Fruit fly (Drosophila melanogaster) whole organism, embryonic: ENCODE data around the gene CG7497.

ENCODE experiments used
- Atf3 ChIP-seq: fragments of 200-800 bp; sonication (Bioruptor generic); optimal IDR thresholded peaks from 3 replicates; lab custom pipeline; 2016; ENCODE audit warnings: missing biosample characterization, missing genetic modification characterization
- CG1024 ChIP-seq: fragments of 200-800 bp; sonication (Bioruptor generic); IDR thresholded peaks from 2 replicates; pipeline ENCODE4 v1.3.6; 2022; ENCODE audit warnings: missing biosample characterization, missing genetic modification characterization
- CG10366 ChIP-seq: fragments of 200-800 bp; sonication (Bioruptor generic); IDR thresholded peaks from 2 replicates; pipeline ENCODE4 v1.3.6; 2022; ENCODE audit warnings: missing biosample characterization, missing genetic modification characterization
- CG11093 ChIP-seq: fragments of 200-800 bp; sonication (Bioruptor generic); IDR thresholded peaks from 3 replicates; pipeline ENCODE4 v1.3.6; 2022; ENCODE audit warnings: missing biosample characterization, missing genetic modification characterization
- CG13296 ChIP-seq: fragments of 200-800 bp; sonication (Bioruptor generic); optimal IDR thresholded peaks from 3 replicates; lab custom pipeline; 2018; ENCODE audit warnings: missing biosample characterization, mild to moderate bottlenecking, missing genetic modification characterization
- CG14710 ChIP-seq: fragments of 200-800 bp; sonication (Bioruptor generic); optimal IDR thresholded peaks from 3 replicates; lab custom pipeline; 2019; ENCODE audit warnings: missing biosample characterization, mild to moderate bottlenecking, missing genetic modification characterization, moderate library complexity
- CG15011 ChIP-seq: fragments of 200-800 bp; sonication (Bioruptor generic); optimal IDR thresholded peaks from 3 replicates; lab custom pipeline; 2018; ENCODE audit warnings: missing biosample characterization, mild to moderate bottlenecking, missing genetic modification characterization
- CG17186 ChIP-seq: fragments of 200-800 bp; sonication (Bioruptor generic); optimal IDR thresholded peaks from 3 replicates; lab custom pipeline; 2017; ENCODE audit warnings: missing biosample characterization, missing genetic modification reagents, missing genetic modification characterization
- CG17568 ChIP-seq: fragments of 200-800 bp; sonication (Bioruptor generic); optimal IDR thresholded peaks from 2 replicates; lab custom pipeline; 2018; ENCODE audit warnings: missing biosample characterization, mild to moderate bottlenecking, missing genetic modification characterization, moderate library complexity
- CG4282 ChIP-seq: fragments of 200-800 bp; sonication (Bioruptor generic); optimal IDR thresholded peaks from 2 replicates; lab custom pipeline; 2016; ENCODE audit warnings: missing biosample characterization, missing genetic modification characterization
- CG43689 ChIP-seq: fragments of 200-800 bp; sonication (Bioruptor generic); IDR thresholded peaks from 2 replicates; pipeline ENCODE4 v1.3.6; 2022; ENCODE audit warnings: missing biosample characterization, missing genetic modification characterization
- CG4424 ChIP-seq: fragments of 200-800 bp; sonication (Bioruptor generic); optimal IDR thresholded peaks from 3 replicates; lab custom pipeline; 2016; ENCODE audit warnings: missing biosample characterization, missing genetic modification characterization
- CG6689 ChIP-seq: fragments of 200-800 bp; sonication (Bioruptor generic); IDR thresholded peaks from 2 replicates; pipeline ENCODE4 v1.3.6; 2022; ENCODE audit warnings: missing biosample characterization, missing genetic modification characterization
- CG7556 ChIP-seq: fragments of 200-800 bp; sonication (Bioruptor generic); optimal IDR thresholded peaks from 2 replicates; lab custom pipeline; 2017; ENCODE audit warnings: missing biosample characterization, mild to moderate bottlenecking, missing genetic modification characterization
- CG7928 ChIP-seq: fragments of 200-800 bp; sonication (Bioruptor generic); optimal IDR thresholded peaks from 2 replicates; lab custom pipeline; 2017; ENCODE audit warnings: missing biosample characterization, mild to moderate bottlenecking, missing genetic modification characterization
- CG8089 ChIP-seq: fragments of 200-800 bp; sonication (Bioruptor generic); optimal IDR thresholded peaks from 3 replicates; lab custom pipeline; 2016; ENCODE audit warnings: missing biosample characterization, missing genetic modification characterization
- CG9817 ChIP-seq: fragments of 200-800 bp; sonication (Bioruptor generic); optimal IDR thresholded peaks from 2 replicates; lab custom pipeline; 2018; ENCODE audit warnings: missing biosample characterization, mild to moderate bottlenecking, missing genetic modification characterization, moderate library complexity
- D19A ChIP-seq: fragments of 200-800 bp; optimal IDR thresholded peaks from 3 replicates; lab custom pipeline; 2019; ENCODE audit warnings: missing biosample characterization, mild to moderate bottlenecking, missing genetic modification characterization, moderate library complexity
- Dfd ChIP-seq, 2 experiments: fragments of >200 bp; optimal IDR thresholded peaks; 2 replicates each; lab custom pipeline; 2017; ENCODE audit warnings: missing biosample characterization in 2 of 2, missing genetic modification characterization in 2 of 2
- E2f1 ChIP-seq: fragments of 200-800 bp; sonication (Bioruptor generic); IDR thresholded peaks from 2 replicates; pipeline ENCODE4 v1.3.6; 2022; ENCODE audit warnings: missing biosample characterization, missing genetic modification characterization
- Elba2 ChIP-seq: fragments of 200-800 bp; sonication (Bioruptor generic); optimal IDR thresholded peaks from 3 replicates; lab custom pipeline; 2016; ENCODE audit warnings: missing biosample characterization, missing genetic modification characterization
- HLH3B ChIP-seq: fragments of 200-800 bp; sonication (Bioruptor generic); IDR thresholded peaks from 2 replicates; pipeline ENCODE4 v1.3.6; 2022; ENCODE audit warnings: missing biosample characterization, missing genetic modification characterization
- Hr78 ChIP-seq, 2 experiments: fragments of 200-800 bp in 1 of 2; fragments of >200 bp in 1 of 2; sonication (Bioruptor generic) in 1 of 2; optimal IDR thresholded peaks; 2 replicates each; lab custom pipeline; 2017 to 2019; ENCODE audit warnings: missing biosample characterization in 2 of 2, missing genetic modification characterization in 2 of 2, mild to moderate bottlenecking in 1 of 2, moderate library complexity in 1 of 2
- MBD-R2 ChIP-seq: fragments of 200-800 bp; sonication (Bioruptor generic); IDR thresholded peaks from 2 replicates; pipeline ENCODE4 v1.3.6; 2022; ENCODE audit warnings: missing biosample characterization, missing genetic modification characterization
- Mrtf ChIP-seq: fragments of 200-800 bp; sonication (Bioruptor generic); IDR thresholded peaks from 3 replicates; pipeline ENCODE4 v1.3.6; 2022; ENCODE audit warnings: missing biosample characterization, missing genetic modification characterization
- NC2α ChIP-seq: fragments of 200-800 bp; sonication (Bioruptor generic); optimal IDR thresholded peaks from 2 replicates; lab custom pipeline; 2016; ENCODE audit warnings: missing biosample characterization, missing genetic modification characterization
- NFAT ChIP-seq: fragments of 200-800 bp; sonication (Bioruptor generic); IDR thresholded peaks from 2 replicates; pipeline ENCODE4 v1.3.6; 2022; ENCODE audit warnings: missing biosample characterization, missing genetic modification characterization
- NK7.1 ChIP-seq: fragments of 200-800 bp; sonication (Bioruptor generic); optimal IDR thresholded peaks from 3 replicates; lab custom pipeline; 2016; ENCODE audit warnings: missing biosample characterization, missing genetic modification characterization
- Neu2 ChIP-seq: fragments of 200-800 bp; sonication (Bioruptor generic); optimal IDR thresholded peaks from 3 replicates; lab custom pipeline; 2016; ENCODE audit warnings: missing biosample characterization, missing genetic modification characterization, borderline replicate concordance
- Pdp1 ChIP-seq, 2 experiments: fragments of 200-800 bp; sonication (Bioruptor generic); optimal IDR thresholded peaks; 3 replicates each; lab custom pipeline; 2016; ENCODE audit warnings: missing biosample characterization in 2 of 2, missing genetic modification characterization in 2 of 2, mild to moderate bottlenecking in 1 of 2, moderate library complexity in 1 of 2
- Rx ChIP-seq: fragments of 200-800 bp; sonication (Bioruptor generic); IDR thresholded peaks from 2 replicates; pipeline ENCODE4 v1.3.6; 2022; ENCODE audit warnings: missing biosample characterization, missing genetic modification characterization
- Sry-δ ChIP-seq: fragments of 200-800 bp; sonication (Bioruptor generic); optimal IDR thresholded peaks from 2 replicates; lab custom pipeline; 2016; ENCODE audit warnings: missing biosample characterization, missing genetic modification characterization
- YL-1 ChIP-seq: fragments of 200-800 bp; sonication (Bioruptor generic); optimal IDR thresholded peaks from 3 replicates; lab custom pipeline; 2017; ENCODE audit warnings: missing biosample characterization, mild to moderate bottlenecking, missing genetic modification characterization
- ab ChIP-seq: fragments of 200-800 bp; sonication (Bioruptor generic); optimal IDR thresholded peaks from 2 replicates; lab custom pipeline; 2016; ENCODE audit warnings: missing biosample characterization, missing genetic modification characterization
- amos ChIP-seq: fragments of 200-800 bp; sonication (Bioruptor generic); IDR thresholded peaks from 2 replicates; pipeline ENCODE4 v1.3.6; 2022; ENCODE audit warnings: missing biosample characterization, missing genetic modification characterization; ENCODE audit not compliant: partially characterized antibody
- bab2 ChIP-seq: fragments of 200-800 bp; sonication (Bioruptor generic); optimal IDR thresholded peaks from 2 replicates; lab custom pipeline; 2016; ENCODE audit warnings: missing biosample characterization, missing genetic modification characterization
- cg ChIP-seq: fragments of 200-800 bp; sonication (Bioruptor generic); optimal IDR thresholded peaks from 3 replicates; lab custom pipeline; 2019; ENCODE audit warnings: missing biosample characterization, mild to moderate bottlenecking, missing genetic modification characterization, moderate library complexity
- chn ChIP-seq: fragments of 200-800 bp; sonication (Bioruptor generic); optimal IDR thresholded peaks from 2 replicates; lab custom pipeline; 2016; ENCODE audit warnings: missing biosample characterization, missing genetic modification characterization
- dmrt11E ChIP-seq: fragments of 200-800 bp; sonication (Bioruptor generic); optimal IDR thresholded peaks from 3 replicates; lab custom pipeline; 2018; ENCODE audit warnings: missing biosample characterization, mild to moderate bottlenecking, missing genetic modification characterization, moderate library complexity
- gce ChIP-seq: fragments of 200-800 bp; sonication (Bioruptor generic); IDR thresholded peaks from 3 replicates; pipeline ENCODE4 v1.3.6; 2022; ENCODE audit warnings: missing biosample characterization, missing genetic modification characterization
- org-1 ChIP-seq: fragments of 200-800 bp; sonication (Bioruptor generic); optimal IDR thresholded peaks from 2 replicates; lab custom pipeline; 2017; ENCODE audit warnings: missing biosample characterization, missing genetic modification characterization
- pfk ChIP-seq: fragments of 200-800 bp; sonication (Bioruptor generic); optimal IDR thresholded peaks from 2 replicates; lab custom pipeline; 2018; ENCODE audit warnings: missing biosample characterization, mild to moderate bottlenecking, missing genetic modification characterization, moderate library complexity
- pros ChIP-seq: fragments of 200-800 bp; sonication (Bioruptor generic); optimal IDR thresholded peaks from 3 replicates; lab custom pipeline; 2019; ENCODE audit warnings: missing biosample characterization, mild to moderate bottlenecking, missing genetic modification characterization, moderate library complexity
- trh ChIP-seq: fragments of 200-800 bp; sonication (Bioruptor generic); optimal IDR thresholded peaks from 2 replicates; lab custom pipeline; 2016; ENCODE audit warnings: missing biosample characterization, missing genetic modification characterization
- twi ChIP-seq: fragments of 200-800 bp; optimal IDR thresholded peaks from 2 replicates; lab custom pipeline; 2019; ENCODE audit warnings: missing biosample characterization, mild to moderate bottlenecking, missing genetic modification characterization, moderate library complexity

CG7497 gene

dm6 chr3L:17643985-17644905 lies 11.0 kb downstream of the CG7497 start (continued):
- TF ChIP-seq pros (GFP tag; lab: Kevin White, UChicago) (peak; percentile 17), CG43689 (GFP tag; lab: Robert Waterston, UW) (no peak), CG10366 (GFP tag; lab: Robert Waterston, UW) (no peak), ab (GFP tag; lab: Kevin White, UChicago) (peak; percentile 5), pfk (GFP tag; lab: Kevin White, UChicago) (peak; percentile 52), Rx (no peak), CG15011 (no peak), CG7928 (GFP tag; lab: Kevin White, UChicago) (no peak), Neu2 (no peak), Sry-δ (GFP tag; lab: Kevin White, UChicago) (no peak), CG11093 (GFP tag; lab: Robert Waterston, UW) (no peak), YL-1 (GFP tag; lab: Kevin White, UChicago) (peak; percentile 66), CG17568 (GFP tag; lab: Kevin White, UChicago) (no peak), D19A (tag; lab: Kevin White, UChicago) (peak; percentile 13), amos (GFP tag; lab: Robert Waterston, UW) (peak; percentile 43; the same call in 1 of the 2 replicates), CG4282 (GFP tag; lab: Kevin White, UChicago) (no peak), E2f1 (no peak), CG6689 (no peak), gce (GFP tag; lab: Robert Waterston, UW) (no peak), Dfd (GFP tag; optimal IDR thresholded peaks at IDR 0.05; lab: Kevin White, UChicago) (no peak), CG14710 (no peak), CG4424 (GFP tag; lab: Kevin White, UChicago) (no peak), Elba2 (GFP tag; lab: Kevin White, UChicago) (no peak), bab2 (GFP tag; lab: Kevin White, UChicago) (no peak), cg (peak; percentile 91), Atf3 (no peak), Hr78 (GFP tag; optimal IDR thresholded peaks at IDR 0.05; lab: Kevin White, UChicago) (no peak), dmrt11E (tag; lab: Kevin White, UChicago) (no peak), Pdp1 (GFP tag; optimal IDR thresholded peaks at IDR 0.05; lab: Kevin White, UChicago) (peak in 1 of 2 experiments; percentile 23), HLH3B (GFP tag; lab: Robert Waterston, UW) (0 out of 2 replicates have a peak, but pooled peaks have one; percentile 21), twi (tag; lab: Kevin White, UChicago) (no peak), CG17186 (GFP tag; lab: Kevin White, UChicago) (no peak), trh (GFP tag; lab: Kevin White, UChicago) (no peak), Mrtf (GFP tag; lab: Robert Waterston, UW) (no peak), CG1024 (GFP tag; lab: Robert Waterston, UW) (no peak), CG7556 (GFP tag; lab: Kevin White, UChicago) (no peak), MBD-R2 (no peak), NK7.1 (no peak), NFAT (GFP tag; lab: Robert Waterston, UW) (no peak), CG8089 (GFP tag; lab: Kevin White, UChicago) (no peak), org-1 (GFP tag; lab: Kevin White, UChicago) (no peak), CG13296 (GFP tag; lab: Kevin White, UChicago) (peak; percentile 52), CG9817 (tag; lab: Kevin White, UChicago) (no peak), chn (GFP tag; lab: Kevin White, UChicago) (no peak), NC2α (GFP tag; lab: Kevin White, UChicago) (no peak)
